Worm (Caenorhabditis elegans) whole organism, L3 larva: ENCODE data around the gene F55G7.3.

Experiments
- R02D3.7 ChIP-seq: fragments of 150-350 bp; optimal IDR thresholded peaks from 2 replicates; lab custom pipeline; 2014; ENCODE audit warnings: missing biosample characterization, missing genetic modification characterization
- aly-2 ChIP-seq: fragments of 150-350 bp; optimal IDR thresholded peaks from 2 replicates; lab custom pipeline; 2014; ENCODE audit warnings: missing biosample characterization, missing genetic modification characterization
- ama-1 ChIP-seq: fragments of 150-350 bp; optimal IDR thresholded peaks from 2 replicates; lab custom pipeline; 2018
- ceh-16 ChIP-seq: sonication (generic microtip); optimal IDR thresholded peaks from 2 replicates; lab custom pipeline; 2017; ENCODE audit warnings: missing biosample characterization, missing genetic modification characterization
- ceh-28 ChIP-seq: fragments of 150-350 bp; optimal IDR thresholded peaks from 2 replicates; lab custom pipeline; 2014; ENCODE audit warnings: missing biosample characterization, missing genetic modification reagents, missing genetic modification characterization
- ceh-82 ChIP-seq: fragments of 150-350 bp; optimal IDR thresholded peaks from 2 replicates; lab custom pipeline; 2014; ENCODE audit warnings: missing biosample characterization, missing genetic modification characterization
- daf-12 ChIP-seq: fragments of 150-350 bp; optimal IDR thresholded peaks from 2 replicates; lab custom pipeline; 2014; ENCODE audit warnings: missing biosample characterization, missing genetic modification reagents, missing genetic modification characterization
- egl-27 ChIP-seq: sonication (generic microtip); optimal IDR thresholded peaks from 4 replicates; lab custom pipeline; 2017; ENCODE audit warnings: missing biosample characterization, missing genetic modification reagents, missing genetic modification characterization
- elt-1 ChIP-seq: fragments of 150-350 bp; optimal IDR thresholded peaks from 2 replicates; lab custom pipeline; 2014; ENCODE audit warnings: missing biosample characterization, missing genetic modification characterization
- elt-2 ChIP-seq: sonication (generic microtip); optimal IDR thresholded peaks from 2 replicates; lab custom pipeline; 2016; ENCODE audit warnings: missing genetic modification reagents, mild to moderate bottlenecking, missing genetic modification characterization, missing compliant biosample characterization
- elt-3 ChIP-seq, 3 experiments: fragments of 150-350 bp in 1 of 3; sonication (generic microtip) in 2 of 3; optimal IDR thresholded peaks; 2 replicates in 2 of 3; 4 replicates in 1 of 3; lab custom pipeline; 2014 to 2017; ENCODE audit warnings: missing biosample characterization in 3 of 3, missing genetic modification characterization in 3 of 3
- eor-1 ChIP-seq, 2 experiments: fragments of 150-350 bp; optimal IDR thresholded peaks; 2 replicates each; lab custom pipeline; 2014 to 2018; ENCODE audit warnings: missing biosample characterization in 2 of 2, missing genetic modification characterization in 2 of 2
- fos-1 ChIP-seq: fragments of 150-350 bp; optimal IDR thresholded peaks from 2 replicates; lab custom pipeline; 2014; ENCODE audit warnings: missing biosample characterization, missing genetic modification characterization
- lin-15B ChIP-seq: fragments of 150-350 bp; optimal IDR thresholded peaks from 2 replicates; lab custom pipeline; 2014; ENCODE audit warnings: missing biosample characterization, missing genetic modification characterization
- lin-39 ChIP-seq: fragments of 150-350 bp; optimal IDR thresholded peaks from 2 replicates; lab custom pipeline; 2018; ENCODE audit warnings: missing biosample characterization, missing genetic modification reagents, missing genetic modification characterization
- lsy-12 ChIP-seq: sonication (generic microtip); optimal IDR thresholded peaks from 2 replicates; lab custom pipeline; 2016; ENCODE audit warnings: mild to moderate bottlenecking, missing genetic modification characterization, missing compliant biosample characterization
- mml-1 ChIP-seq: fragments of 150-350 bp; sonication (generic microtip); optimal IDR thresholded peaks from 3 replicates; lab custom pipeline; 2014; ENCODE audit warnings: missing biosample characterization, missing genetic modification characterization
- nfya-1 ChIP-seq: sonication (generic microtip); optimal IDR thresholded peaks from 2 replicates; lab custom pipeline; 2017; ENCODE audit warnings: missing genetic modification characterization, mild to moderate bottlenecking, missing compliant biosample characterization, antibody characterized with exemption, moderate library complexity; ENCODE audit not compliant: insufficient read depth
- nhr-11 ChIP-seq: fragments of 150-350 bp; optimal IDR thresholded peaks from 2 replicates; lab custom pipeline; 2014; ENCODE audit warnings: missing biosample characterization, missing genetic modification characterization
- nhr-12 ChIP-seq: fragments of 150-350 bp; optimal IDR thresholded peaks from 2 replicates; lab custom pipeline; 2014; ENCODE audit warnings: missing biosample characterization, missing genetic modification characterization
- nhr-23 ChIP-seq: fragments of 150-350 bp; optimal IDR thresholded peaks from 2 replicates; lab custom pipeline; 2014; ENCODE audit warnings: missing biosample characterization, missing genetic modification reagents, missing genetic modification characterization
- nhr-237 ChIP-seq: fragments of 150-350 bp; optimal IDR thresholded peaks from 2 replicates; lab custom pipeline; 2014; ENCODE audit warnings: missing biosample characterization, missing genetic modification characterization
- nhr-25 ChIP-seq: sonication (generic microtip); optimal IDR thresholded peaks from 2 replicates; lab custom pipeline; 2017; ENCODE audit warnings: missing biosample characterization, missing genetic modification characterization
- nhr-28 ChIP-seq: fragments of 150-350 bp; optimal IDR thresholded peaks from 2 replicates; lab custom pipeline; 2014; ENCODE audit warnings: missing biosample characterization, missing genetic modification characterization
- nhr-43 ChIP-seq: sonication (generic microtip); optimal IDR thresholded peaks from 2 replicates; lab custom pipeline; 2016; ENCODE audit warnings: mild to moderate bottlenecking, missing genetic modification characterization, missing compliant biosample characterization; ENCODE audit not compliant: poor library complexity, severe bottlenecking
- nhr-76 ChIP-seq: fragments of 150-350 bp; sonication (generic microtip); optimal IDR thresholded peaks from 5 replicates; lab custom pipeline; 2014; ENCODE audit warnings: missing biosample characterization, missing genetic modification characterization
- nhr-77 ChIP-seq: fragments of 150-350 bp; optimal IDR thresholded peaks from 2 replicates; lab custom pipeline; 2014; ENCODE audit warnings: missing biosample characterization, missing genetic modification characterization
- pqm-1 ChIP-seq: fragments of 150-350 bp; optimal IDR thresholded peaks from 2 replicates; lab custom pipeline; 2017; ENCODE audit warnings: missing biosample characterization, missing genetic modification characterization, inconsistent platforms
- sea-2 ChIP-seq: fragments of 150-350 bp; sonication (generic microtip); optimal IDR thresholded peaks from 4 replicates; lab custom pipeline; 2014; ENCODE audit warnings: missing biosample characterization, missing genetic modification reagents, missing genetic modification characterization
- skn-1 ChIP-seq: fragments of 150-350 bp; optimal IDR thresholded peaks from 2 replicates; lab custom pipeline; 2014; ENCODE audit warnings: missing biosample characterization, missing genetic modification characterization
- snpc-4 ChIP-seq: fragments of 150-350 bp; optimal IDR thresholded peaks from 2 replicates; lab custom pipeline; 2014; ENCODE audit warnings: missing biosample characterization, missing genetic modification characterization
- tbx-2 ChIP-seq: sonication (generic microtip); optimal IDR thresholded peaks from 2 replicates; lab custom pipeline; 2016; ENCODE audit warnings: mild to moderate bottlenecking, missing genetic modification characterization, missing compliant biosample characterization
- unc-62 ChIP-seq: fragments of 150-350 bp; sonication (generic microtip); optimal IDR thresholded peaks from 4 replicates; lab custom pipeline; 2014; ENCODE audit warnings: missing biosample characterization, missing genetic modification reagents, missing genetic modification characterization
- ztf-11 ChIP-seq: fragments of 150-350 bp; optimal IDR thresholded peaks from 2 replicates; lab custom pipeline; 2014; ENCODE audit warnings: missing biosample characterization, missing genetic modification characterization
- ztf-4 ChIP-seq: fragments of 150-350 bp; optimal IDR thresholded peaks from 2 replicates; lab custom pipeline; 2014; ENCODE audit warnings: missing biosample characterization, missing genetic modification characterization

Gene F55G7.3

DNA sequence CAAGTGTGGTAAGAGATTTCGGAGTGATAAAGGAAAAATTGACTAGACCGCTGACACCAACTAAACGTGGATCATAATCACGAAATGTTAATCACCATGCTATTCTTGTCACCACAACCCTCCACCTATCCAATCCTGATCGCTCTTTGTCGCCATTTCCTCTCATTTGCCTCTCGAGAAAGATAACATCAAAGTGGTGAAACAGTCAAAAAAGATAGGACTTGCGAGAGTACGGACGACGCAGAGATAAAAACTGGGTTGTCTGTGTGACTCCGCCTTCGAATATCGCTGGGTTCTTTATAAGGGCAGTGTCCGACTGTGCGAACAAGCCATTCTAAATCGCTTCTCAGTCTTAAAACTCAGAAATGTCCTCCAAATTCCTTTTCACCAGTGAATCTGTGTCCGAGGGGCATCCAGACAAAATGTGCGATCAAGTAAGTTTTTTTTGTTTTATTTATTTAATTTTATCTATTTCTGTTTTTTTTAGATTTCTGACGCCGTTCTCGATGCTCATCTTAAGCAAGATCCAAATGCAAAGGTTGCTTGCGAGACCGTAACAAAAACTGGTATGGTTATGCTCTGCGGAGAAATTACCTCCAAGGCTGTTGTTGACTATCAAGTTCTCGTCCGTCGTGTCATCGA, 23.9 kb upstream of the F55G7.3 start, which contains the start of gene sams-1:
sams-1 (plus strand) TSS at position 300 of the 642 bp plus-strand sequence.
- no peak for TF ChIP-seq tbx-2
- TF ChIP-seq elt-3 (tag; optimal IDR thresholded peaks at IDR 0.05; lab: Kevin White, UChicago), result peak in 1 of 3 experiments; percentile 29
- peak; percentile 76 for TF ChIP-seq elt-1 (tag; lab: Kevin White, UChicago)
- no peak for TF ChIP-seq ztf-4 (tag; lab: Kevin White, UChicago)
- TF ChIP-seq nhr-28, result no peak
- no peak for TF ChIP-seq skn-1 (tag; lab: Kevin White, UChicago)
- no peak for TF ChIP-seq nhr-77
- no peak for TF ChIP-seq ceh-16 (tag; lab: Kevin White, UChicago)
- TF ChIP-seq nhr-237 (tag; lab: Kevin White, UChicago), result no peak
- no peak for TF ChIP-seq mml-1
- TF ChIP-seq ama-1 (lab: Kevin White, UChicago), result peak; percentile 59
- peak; percentile 11 for TF ChIP-seq nhr-25 (tag; lab: Kevin White, UChicago)
- TF ChIP-seq pqm-1 (tag; lab: Kevin White, UChicago), result peak; percentile 39
- TF ChIP-seq elt-2 (tag; lab: Kevin White, UChicago), result peak; percentile 75
- TF ChIP-seq nhr-23, result peak; percentile 17
- peak; percentile 32 for TF ChIP-seq nhr-43 (tag; lab: Kevin White, UChicago)
- TF ChIP-seq nfya-1 (tag; lab: Kevin White, UChicago), result peak; percentile 5

DNA sequence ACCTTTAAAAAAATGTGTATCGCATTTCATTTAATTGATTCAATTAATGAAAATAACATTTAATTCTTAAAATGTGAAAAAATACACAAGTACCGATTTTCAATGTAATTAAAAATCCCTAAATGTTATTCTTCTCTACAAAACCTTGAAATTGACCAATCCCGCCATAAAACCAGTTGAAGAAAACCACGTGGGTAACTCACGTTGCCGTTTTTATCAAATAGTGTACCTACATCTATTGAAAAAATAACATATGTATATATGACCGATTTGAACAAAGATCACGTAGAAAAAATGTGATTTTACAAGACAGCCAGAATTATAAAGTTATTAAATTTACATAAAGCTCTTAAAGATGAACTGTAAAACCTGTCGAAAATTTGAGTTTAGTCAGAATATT, 23.3 kb upstream of the F55G7.3 start:
- TF ChIP-seq nhr-23 (peak; percentile 3), nhr-76 (tag; lab: Kevin White, UChicago) (no peak)

DNA sequence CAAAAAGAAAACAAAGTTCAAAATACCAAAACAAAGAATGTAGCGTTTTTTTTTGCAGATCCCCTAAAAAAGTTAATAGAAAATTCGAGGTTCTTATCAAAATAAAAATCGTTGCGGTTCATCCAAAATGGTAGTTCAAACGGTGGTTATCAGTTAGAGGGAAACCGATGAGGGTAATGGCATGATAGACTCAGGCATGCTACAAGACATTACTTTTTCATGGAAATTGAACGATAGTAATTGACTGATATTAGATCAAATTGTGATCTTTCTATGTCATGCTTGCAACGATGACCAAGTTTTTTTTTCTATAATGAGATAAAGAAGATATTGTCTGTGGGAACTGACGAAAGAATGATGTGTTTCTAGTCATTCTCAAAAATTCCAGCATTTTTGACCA, 22.7 kb upstream of the F55G7.3 start:
- no peak for TF ChIP-seq eor-1 (tag; optimal IDR thresholded peaks at IDR 0.05; lab: Kevin White, UChicago)
- no peak for TF ChIP-seq unc-62
- no peak for TF ChIP-seq lin-15B
- peak; percentile 83 for TF ChIP-seq elt-2 (tag; lab: Kevin White, UChicago)
- TF ChIP-seq nfya-1 (tag; lab: Kevin White, UChicago), result peak; percentile 0
- TF ChIP-seq nhr-43 (tag; lab: Kevin White, UChicago), result peak; percentile 10
- no peak for TF ChIP-seq egl-27 (tag; lab: Kevin White, UChicago)
- no peak for TF ChIP-seq elt-1 (tag; lab: Kevin White, UChicago)
- TF ChIP-seq R02D3.7 (tag; lab: Kevin White, UChicago), result no peak
- TF ChIP-seq pqm-1 (tag; lab: Kevin White, UChicago), result peak; percentile 93
- no peak for TF ChIP-seq tbx-2
- peak; percentile 40 for TF ChIP-seq fos-1
- TF ChIP-seq ama-1 (lab: Kevin White, UChicago), result no peak
- TF ChIP-seq lsy-12 (tag; lab: Kevin White, UChicago), result no peak
- peak in 1 of 3 experiments; percentile 19 for TF ChIP-seq elt-3 (tag; optimal IDR thresholded peaks at IDR 0.05; lab: Kevin White, UChicago)
- TF ChIP-seq skn-1 (tag; lab: Kevin White, UChicago), result no peak
- no peak for TF ChIP-seq nhr-25 (tag; lab: Kevin White, UChicago)

- TF ChIP-seq skn-1 (tag; lab: Kevin White, UChicago) (no peak), aly-2 (tag; lab: Kevin White, UChicago) (no peak), snpc-4 (no peak), unc-62 (no peak), lin-15B (no peak), nhr-11 (no peak), elt-1 (tag; lab: Kevin White, UChicago) (peak; percentile 74), elt-2 (tag; lab: Kevin White, UChicago) (no peak), ceh-28 (tag; lab: Kevin White, UChicago) (no peak), nhr-23 (peak; percentile 27), nhr-12 (tag; lab: Kevin White, UChicago) (no peak), ceh-82 (no peak), ztf-11 (no peak), eor-1 (tag; optimal IDR thresholded peaks at IDR 0.05; lab: Kevin White, UChicago) (no peak), sea-2 (GFP tag; lab: Kevin White, UChicago) (no peak), lin-39 (tag; lab: Kevin White, UChicago) (no peak), nhr-25 (tag; lab: Kevin White, UChicago) (peak; percentile 47), tbx-2 (no peak), daf-12 (tag; lab: Kevin White, UChicago) (no peak)
Observed at ce11 chrX:11963659-11964058, 21.8 kb upstream of the F55G7.3 start.
